Worm (Caenorhabditis elegans) whole organism, dauer: ENCODE measurements around the gene T07D4.2.

Experiments used
- unc-62 ChIP-seq: sonication (generic microtip); optimal IDR thresholded peaks from 2 replicates; lab custom pipeline; 2017; ENCODE audit warnings: missing biosample characterization, missing genetic modification reagents, missing genetic modification characterization

Gene T07D4.2

ce11 chrII:8873842-8874241 is at the start of gene T07D4.2:
T07D4.2 (minus strand) TSS chrII:8873942.
- no peak for TF ChIP-seq unc-62 (GFP tag; lab: Kevin White, UChicago)

ce11 chrII:8923187-8923586 is 49.4 kb upstream of the T07D4.2 start:
- TF ChIP-seq unc-62 (GFP tag; lab: Kevin White, UChicago): no peak

ce11 chrII:8922140-8922539 is 48.4 kb upstream of the T07D4.2 start, which contains the start of gene B0457.6:
B0457.6 (plus strand) TSS chrII:8922423.
- no peak for TF ChIP-seq unc-62 (GFP tag; lab: Kevin White, UChicago)

- no peak for TF ChIP-seq unc-62 (GFP tag; lab: Kevin White, UChicago)
Observed at ce11 chrII:8921456-8921855, 47.7 kb upstream of the T07D4.2 start.

- no peak for TF ChIP-seq unc-62 (GFP tag; lab: Kevin White, UChicago)
Observed at ce11 chrII:8920955-8921354, 47.2 kb upstream of the T07D4.2 start.

ce11 chrII:8920315-8920714 is 46.6 kb upstream of the T07D4.2 start:
- TF ChIP-seq unc-62 (GFP tag; lab: Kevin White, UChicago): no peak

ce11 chrII:8917339-8917738 is 43.6 kb upstream of the T07D4.2 start:
- TF ChIP-seq unc-62 (GFP tag; lab: Kevin White, UChicago): no peak

ce11 chrII:8916656-8917055 is 42.9 kb upstream of the T07D4.2 start:
- TF ChIP-seq unc-62 (GFP tag; lab: Kevin White, UChicago): no peak

ce11 chrII:8914654-8915053 is 40.9 kb upstream of the T07D4.2 start:
- no peak for TF ChIP-seq unc-62 (GFP tag; lab: Kevin White, UChicago)

- no peak for TF ChIP-seq unc-62 (GFP tag; lab: Kevin White, UChicago)
Observed at ce11 chrII:8912523-8913017, 38.8 kb upstream of the T07D4.2 start.

- no peak for TF ChIP-seq unc-62 (GFP tag; lab: Kevin White, UChicago)
Observed at ce11 chrII:8911929-8912328, 38.2 kb upstream of the T07D4.2 start, which contains the start of gene B0457.4. B0457.4 (minus strand) TSS chrII:8912029.

- TF ChIP-seq unc-62 (GFP tag; lab: Kevin White, UChicago): no peak
Observed at ce11 chrII:8903871-8904270, 30.1 kb upstream of the T07D4.2 start.

ce11 chrII:8899357-8899748 is 25.6 kb upstream of the T07D4.2 start:
- TF ChIP-seq unc-62 (GFP tag; lab: Kevin White, UChicago): no peak

ce11 chrII:8898582-8899356 is 25.0 kb upstream of the T07D4.2 start:
- TF ChIP-seq unc-62 (GFP tag; lab: Kevin White, UChicago): no peak

ce11 chrII:8897244-8897643 is 23.5 kb upstream of the T07D4.2 start:
- TF ChIP-seq unc-62 (GFP tag; lab: Kevin White, UChicago): no peak

- TF ChIP-seq unc-62 (GFP tag; lab: Kevin White, UChicago): no peak
Observed at ce11 chrII:8896541-8896940, 22.8 kb upstream of the T07D4.2 start, which contains the start of gene lat-1. lat-1 (plus strand) TSS chrII:8896841.

ce11 chrII:8895895-8896294 is 22.2 kb upstream of the T07D4.2 start:
- TF ChIP-seq unc-62 (GFP tag; lab: Kevin White, UChicago): no peak
